Worm (Caenorhabditis elegans) whole organism, L4 larva: Measurements from ENCODE around the gene C53B4.3.

Source experiments
- D1046.2 ChIP-seq: fragments of 200-800 bp; sonication (Bioruptor generic); IDR thresholded peaks from 2 replicates; pipeline ENCODE4 v1.3.6; 2022; ENCODE audit warnings: missing genetic modification characterization, missing compliant biosample characterization
- F37D6.2 ChIP-seq: sonication (generic microtip); optimal IDR thresholded peaks from 2 replicates; lab custom pipeline; 2016; ENCODE audit warnings: mild to moderate bottlenecking, missing genetic modification characterization, missing compliant biosample characterization
- R02D3.7 ChIP-seq: fragments of 150-350 bp; sonication (generic microtip); optimal IDR thresholded peaks from 3 replicates; lab custom pipeline; 2014; ENCODE audit warnings: missing biosample characterization, missing genetic modification characterization
- T26A8.4 ChIP-seq: fragments of 200-800 bp; sonication (Bioruptor generic); IDR thresholded peaks from 2 replicates; pipeline ENCODE4 v1.3.6; 2022; ENCODE audit warnings: missing genetic modification characterization, missing compliant biosample characterization
- Y5F2A.4 ChIP-seq: fragments of 200-800 bp; sonication (Bioruptor generic); optimal IDR thresholded peaks from 2 replicates; lab custom pipeline; 2018; ENCODE audit warnings: mild to moderate bottlenecking, missing genetic modification characterization, missing compliant biosample characterization
- ZK337.2 ChIP-seq: fragments of 200-800 bp; sonication (Bioruptor generic); IDR thresholded peaks from 2 replicates; pipeline ENCODE4 v1.3.6; 2022; ENCODE audit warnings: missing genetic modification reagents, missing genetic modification characterization, missing compliant biosample characterization
- ama-1 ChIP-seq: fragments of 150-350 bp; optimal IDR thresholded peaks from 2 replicates; lab custom pipeline; 2014; ENCODE audit warnings: inconsistent platforms, mixed read lengths
- attf-4 ChIP-seq: sonication (generic microtip); optimal IDR thresholded peaks from 3 replicates; lab custom pipeline; 2017; ENCODE audit warnings: missing biosample characterization, missing genetic modification characterization
- ceh-20 ChIP-seq: fragments of 200-800 bp; sonication (Bioruptor generic); IDR thresholded peaks from 2 replicates; pipeline ENCODE4 v1.3.6; 2022; ENCODE audit warnings: missing genetic modification reagents, missing genetic modification characterization, missing compliant biosample characterization
- ceh-28 ChIP-seq: fragments of 150-350 bp; optimal IDR thresholded peaks from 2 replicates; lab custom pipeline; 2014; ENCODE audit warnings: missing biosample characterization, missing genetic modification reagents, missing genetic modification characterization
- ces-1 ChIP-seq: fragments of 150-350 bp; sonication (generic microtip); optimal IDR thresholded peaks from 4 replicates; lab custom pipeline; 2014; ENCODE audit warnings: missing biosample characterization, missing genetic modification reagents, missing genetic modification characterization
- daf-16 ChIP-seq, 3 experiments: sonication (generic microtip); optimal IDR thresholded peaks; 2 replicates each; lab custom pipeline; 2016 to 2017; ENCODE audit warnings: missing genetic modification characterization in 3 of 3, missing genetic modification reagents in 3 of 3, mild to moderate bottlenecking in 2 of 3, missing compliant biosample characterization in 2 of 3, missing biosample characterization in 1 of 3, moderate library complexity in 1 of 3
- daf-19 ChIP-seq: fragments of 200-800 bp; sonication (Bioruptor generic); conservative IDR thresholded peaks from 2 replicates; pipeline ENCODE4 v1.3.6; 2022; ENCODE audit warnings: missing genetic modification characterization, missing compliant biosample characterization
- dmd-9 ChIP-seq: fragments of 200-800 bp; sonication (Bioruptor generic); IDR thresholded peaks from 2 replicates; pipeline ENCODE4 v1.3.6; 2022; ENCODE audit warnings: missing genetic modification reagents, missing genetic modification characterization, missing compliant biosample characterization
- dpl-1 ChIP-seq: fragments of 150-350 bp; optimal IDR thresholded peaks from 2 replicates; lab custom pipeline; 2014; ENCODE audit warnings: missing biosample characterization, missing genetic modification reagents, missing genetic modification characterization
- dve-1 ChIP-seq: sonication (generic microtip); optimal IDR thresholded peaks from 2 replicates; lab custom pipeline; 2017; ENCODE audit warnings: antibody characterized with exemption, mild to moderate bottlenecking, missing genetic modification characterization, missing compliant biosample characterization; ENCODE audit not compliant: insufficient read depth
- egl-27 ChIP-seq: sonication (generic microtip); optimal IDR thresholded peaks from 3 replicates; lab custom pipeline; 2017; ENCODE audit warnings: missing biosample characterization, missing genetic modification reagents, missing genetic modification characterization
- egl-43 ChIP-seq: fragments of 200-800 bp; sonication (Bioruptor generic); IDR thresholded peaks from 2 replicates; pipeline ENCODE4 v1.3.6; 2022; ENCODE audit warnings: missing genetic modification reagents, missing genetic modification characterization, missing compliant biosample characterization
- fkh-10 ChIP-seq: fragments of 150-350 bp; optimal IDR thresholded peaks from 2 replicates; lab custom pipeline; 2014; ENCODE audit warnings: missing biosample characterization, missing genetic modification reagents, missing genetic modification characterization
- fos-1 ChIP-seq: fragments of 150-350 bp; optimal IDR thresholded peaks from 2 replicates; lab custom pipeline; 2014; ENCODE audit warnings: missing biosample characterization, missing genetic modification characterization
- hmg-1.1 ChIP-seq: fragments of 200-800 bp; sonication (Bioruptor generic); IDR thresholded peaks from 2 replicates; pipeline ENCODE4 v1.3.6; 2022; ENCODE audit warnings: missing genetic modification reagents, missing genetic modification characterization, missing compliant biosample characterization
- lin-29 ChIP-seq: fragments of 200-800 bp; sonication (Bioruptor generic); IDR thresholded peaks from 2 replicates; pipeline ENCODE4 v1.3.6; 2022; ENCODE audit warnings: missing genetic modification reagents, missing genetic modification characterization, missing compliant biosample characterization
- lsy-2 ChIP-seq, 2 experiments: fragments of 150-350 bp in 1 of 2; sonication (generic microtip) in 1 of 2; optimal IDR thresholded peaks; 2 replicates each; lab custom pipeline; 2014 to 2017; ENCODE audit warnings: missing biosample characterization in 2 of 2, missing genetic modification characterization in 2 of 2
- mdt-29 ChIP-seq: fragments of 200-800 bp; sonication (Bioruptor generic); IDR thresholded peaks from 2 replicates; pipeline ENCODE4 v1.3.6; 2022; ENCODE audit warnings: missing genetic modification reagents, missing genetic modification characterization, missing compliant biosample characterization
- mep-1 ChIP-seq: fragments of 150-350 bp; sonication (generic microtip); optimal IDR thresholded peaks from 3 replicates; lab custom pipeline; 2014; ENCODE audit warnings: missing biosample characterization, missing genetic modification characterization
- nhr-102 ChIP-seq: sonication (generic microtip); optimal IDR thresholded peaks from 2 replicates; lab custom pipeline; 2016; ENCODE audit warnings: mild to moderate bottlenecking, missing genetic modification characterization, moderate library complexity, missing compliant biosample characterization
- nhr-11 ChIP-seq: fragments of 150-350 bp; optimal IDR thresholded peaks from 2 replicates; lab custom pipeline; 2014; ENCODE audit warnings: missing biosample characterization, missing genetic modification characterization
- nhr-25 ChIP-seq: sonication (generic microtip); optimal IDR thresholded peaks from 2 replicates; lab custom pipeline; 2017; ENCODE audit warnings: missing genetic modification characterization, mild to moderate bottlenecking, missing compliant biosample characterization, antibody characterized with exemption, moderate library complexity, borderline replicate concordance; ENCODE audit not compliant: insufficient read depth
- nhr-28 ChIP-seq: fragments of 150-350 bp; optimal IDR thresholded peaks from 2 replicates; lab custom pipeline; 2014; ENCODE audit warnings: missing biosample characterization, missing genetic modification characterization
- nhr-41 ChIP-seq: fragments of 200-800 bp; sonication (Bioruptor generic); IDR thresholded peaks from 2 replicates; pipeline ENCODE4 v1.3.6; 2022; ENCODE audit warnings: missing genetic modification reagents, missing genetic modification characterization, missing compliant biosample characterization
- nhr-6 ChIP-seq: fragments of 150-350 bp; optimal IDR thresholded peaks from 2 replicates; lab custom pipeline; 2014; ENCODE audit warnings: missing biosample characterization, missing genetic modification characterization
- pha-4 ChIP-seq, 2 experiments: fragments of 150-350 bp in 1 of 2; fragments of 200-800 bp in 1 of 2; sonication (Bioruptor generic) in 1 of 2; IDR thresholded peaks in 1 of 2; optimal IDR thresholded peaks in 1 of 2; 2 replicates each; pipeline versions ENCODE4 v1.3.6 to Lab custom; 2014 to 2022; ENCODE audit warnings: missing genetic modification characterization in 2 of 2, missing genetic modification reagents in 2 of 2, missing biosample characterization in 1 of 2, missing compliant biosample characterization in 1 of 2
- php-3 ChIP-seq: fragments of 200-800 bp; sonication (Bioruptor generic); IDR thresholded peaks from 2 replicates; pipeline ENCODE4 v1.3.6; 2022; ENCODE audit warnings: missing genetic modification reagents, missing genetic modification characterization, missing compliant biosample characterization
- pqm-1 ChIP-seq: sonication (generic microtip); optimal IDR thresholded peaks from 2 replicates; lab custom pipeline; 2017; ENCODE audit warnings: missing biosample characterization, missing genetic modification characterization
- saeg-2 ChIP-seq: fragments of 200-800 bp; sonication (Bioruptor generic); IDR thresholded peaks from 2 replicates; pipeline ENCODE4 v1.3.6; 2022; ENCODE audit warnings: missing genetic modification reagents, missing genetic modification characterization, missing compliant biosample characterization
- skn-1 ChIP-seq: fragments of 150-350 bp; optimal IDR thresholded peaks from 2 replicates; lab custom pipeline; 2014; ENCODE audit warnings: missing biosample characterization, missing genetic modification characterization
- snpc-4 ChIP-seq: fragments of 150-350 bp; optimal IDR thresholded peaks from 2 replicates; lab custom pipeline; 2014; ENCODE audit warnings: missing biosample characterization, missing genetic modification characterization
- tag-97 ChIP-seq: fragments of 200-800 bp; sonication (Bioruptor generic); IDR thresholded peaks from 2 replicates; pipeline ENCODE4 v1.3.6; 2022; ENCODE audit warnings: missing genetic modification characterization, missing compliant biosample characterization
- unc-62 ChIP-seq, 3 experiments: fragments of 150-350 bp in 1 of 3; sonication (generic microtip); optimal IDR thresholded peaks in 2 of 3; peaks in 1 of 3; 1 replicate in 1 of 3; 2 replicates in 2 of 3; lab custom pipeline; 2014 to 2017; ENCODE audit warnings: missing biosample characterization in 3 of 3, missing genetic modification characterization in 3 of 3, missing genetic modification reagents in 3 of 3, missing genotype in 1 of 3
- zag-1 ChIP-seq: fragments of 150-350 bp; optimal IDR thresholded peaks from 2 replicates; lab custom pipeline; 2014; ENCODE audit warnings: missing biosample characterization, missing genetic modification characterization

The C53B4.3 gene

ce11 chrIV:8947146-8947545 lies 26.4 kb downstream of the C53B4.3 start (continued):
- no peak for TF ChIP-seq egl-43 (GFP tag; lab: Robert Waterston, UW)

ce11 chrIV:8943430-8943829 lies 30.1 kb downstream of the C53B4.3 start:
- TF ChIP-seq ces-1 (GFP tag; lab: Kevin White, UChicago): peak; percentile 74
- TF ChIP-seq skn-1: no peak

- TF ChIP-seq snpc-4 (no peak), ZK337.2 (GFP tag; lab: Robert Waterston, UW) (no peak), dmd-9 (GFP tag; lab: Robert Waterston, UW) (no peak), ceh-20 (GFP tag; lab: Robert Waterston, UW) (no peak), fos-1 (tag; lab: Kevin White, UChicago) (no peak), lsy-2 (tag; optimal IDR thresholded peaks at IDR 0.05; lab: Kevin White, UChicago) (no peak), ceh-28 (tag; lab: Kevin White, UChicago) (no peak)
Observed at ce11 chrIV:8933575-8933974, 39.9 kb downstream of the C53B4.3 start, which contains the start of gene D1046.4. Gene D1046.4 (plus strand): TSS chrIV:8933875.

DNA sequence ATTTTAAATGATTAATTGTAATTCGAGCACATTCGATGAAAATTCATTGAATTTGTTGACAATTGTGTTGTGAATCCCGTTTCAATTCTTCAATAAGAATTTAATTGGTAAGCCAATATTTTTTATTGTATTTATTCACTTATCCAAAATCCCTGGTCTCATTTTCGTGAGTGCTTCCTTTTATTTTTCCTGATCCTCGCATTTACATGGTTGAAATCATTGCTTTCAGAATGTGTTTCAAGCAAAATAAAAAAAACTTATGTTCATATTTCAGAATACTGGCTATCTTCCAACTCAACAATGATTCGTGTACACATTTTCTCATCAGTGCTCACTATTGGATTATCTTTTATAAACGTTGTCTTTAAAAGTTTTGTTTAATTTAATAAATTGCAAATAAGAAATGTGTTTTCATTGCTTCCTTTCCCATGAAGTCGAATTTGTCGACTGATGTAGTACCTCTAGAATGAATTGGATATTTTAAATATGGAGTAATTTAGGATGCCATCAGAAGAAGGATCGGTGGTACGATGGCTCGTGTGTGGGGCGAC lies 43.5 kb downstream of the C53B4.3 start, which contains the start of the genes D1046.18 and slc-25A26:
Gene D1046.18 (plus strand): TSS at position 301 of the 551 bp plus-strand sequence.
Gene slc-25A26 (plus strand): TSS at position 501 of the 551 bp plus-strand sequence.
- no peak for TF ChIP-seq F37D6.2 (tag; lab: Kevin White, UChicago)
- no peak for TF ChIP-seq php-3 (GFP tag; lab: Robert Waterston, UW)
- TF ChIP-seq dpl-1: no peak
- peak in 1 of 2 experiments; percentile 38 for TF ChIP-seq unc-62 (GFP tag; optimal IDR thresholded peaks at IDR 0.05 in 1 of 2; lab: Kevin White, UChicago)
- no peak for TF ChIP-seq unc-62 (tag; optimal IDR thresholded peaks at IDR 0.05; lab: Kevin White, UChicago)

- TF ChIP-seq Y5F2A.4 (GFP tag; lab: Kevin White, UChicago): peak; percentile 83
- TF ChIP-seq ces-1 (GFP tag; lab: Kevin White, UChicago): no peak
- TF ChIP-seq nhr-11 (tag; lab: Kevin White, UChicago): peak; percentile 16
- peak; percentile 42 for TF ChIP-seq ceh-28 (tag; lab: Kevin White, UChicago)
- TF ChIP-seq D1046.2: no peak
- peak; percentile 88 for TF ChIP-seq nhr-6 (tag; lab: Kevin White, UChicago)
- peak; percentile 41 for TF ChIP-seq R02D3.7 (tag; lab: Kevin White, UChicago)
- TF ChIP-seq nhr-28 (tag; lab: Kevin White, UChicago): peak; percentile 26
- TF ChIP-seq lin-29 (GFP tag; lab: Robert Waterston, UW): peak; percentile 73; the same call in 1 of the 2 replicates
- peak; percentile 96 for TF ChIP-seq pha-4 (GFP tag; IDR thresholded peaks at IDR 0.05; lab: Robert Waterston, UW)
- TF ChIP-seq pha-4 (tag; optimal IDR thresholded peaks at IDR 0.05; lab: Kevin White, UChicago): no peak
- peak; percentile 66 for TF ChIP-seq dmd-9 (GFP tag; lab: Robert Waterston, UW)
- 0 out of 2 replicates have a peak, but pooled peaks have one; percentile 41 for TF ChIP-seq mdt-29
- TF ChIP-seq egl-27 (tag; lab: Kevin White, UChicago): peak; percentile 51
- peak; percentile 87 for TF ChIP-seq nhr-102 (tag; lab: Kevin White, UChicago)
- TF ChIP-seq tag-97 (GFP tag; lab: Robert Waterston, UW): no peak
- TF ChIP-seq hmg-1.1 (GFP tag; lab: Robert Waterston, UW): peak; percentile 84
- TF ChIP-seq T26A8.4: peak; percentile 91
- TF ChIP-seq F37D6.2 (tag; lab: Kevin White, UChicago): peak; percentile 59
- no peak for TF ChIP-seq attf-4
- peak; percentile 41 for TF ChIP-seq ama-1 (lab: Kevin White, UChicago)
- TF ChIP-seq nhr-25 (tag; lab: Kevin White, UChicago): peak; percentile 79
- TF ChIP-seq saeg-2 (GFP tag; lab: Robert Waterston, UW): peak; percentile 81
- no peak for TF ChIP-seq fkh-10 (GFP tag; lab: Kevin White, UChicago)
- no peak for TF ChIP-seq fos-1 (tag; lab: Kevin White, UChicago)
- TF ChIP-seq mep-1: peak; percentile 87
- 0 out of 2 replicates have a peak, but pooled peaks have one; percentile 9 for TF ChIP-seq daf-19
- peak; percentile 16 for TF ChIP-seq zag-1 (tag; lab: Kevin White, UChicago)
- peak; percentile 90 for TF ChIP-seq dve-1 (tag; lab: Kevin White, UChicago)
- TF ChIP-seq daf-16 (GFP tag; optimal IDR thresholded peaks at IDR 0.05; lab: Kevin White, UChicago): peak; percentile 85 to 93
- TF ChIP-seq daf-16 (tag; optimal IDR thresholded peaks at IDR 0.05; lab: Kevin White, UChicago): peak; percentile 75
- peak; percentile 87 for TF ChIP-seq nhr-41 (GFP tag; lab: Robert Waterston, UW)
- TF ChIP-seq pqm-1 (tag; lab: Kevin White, UChicago): peak; percentile 25
Observed at ce11 chrIV:8927093-8927492, 46.4 kb downstream of the C53B4.3 start.
